Worm (Caenorhabditis elegans) whole organism, mixed stage, embryonic: ENCODE measurements around the gene T02G5.14.

Experiments
- M03D4.4 ChIP-seq: sonication (generic microtip); optimal IDR thresholded peaks from 2 replicates; lab custom pipeline; 2017; ENCODE audit warnings: mild to moderate bottlenecking, missing genetic modification characterization, missing compliant biosample characterization
- bed-3 ChIP-seq: fragments of 200-800 bp; sonication (Bioruptor generic); optimal IDR thresholded peaks from 3 replicates; lab custom pipeline; 2018; ENCODE audit warnings: mild to moderate bottlenecking, missing genetic modification characterization, moderate library complexity, missing compliant biosample characterization
- blmp-1 ChIP-seq: fragments of 150-350 bp; optimal IDR thresholded peaks from 2 replicates; lab custom pipeline; 2014; ENCODE audit warnings: missing biosample characterization, missing genetic modification characterization
- ceh-39 ChIP-seq: fragments of 150-350 bp; optimal IDR thresholded peaks from 2 replicates; lab custom pipeline; 2014; ENCODE audit warnings: missing biosample characterization, missing genetic modification characterization
- ceh-43 ChIP-seq: fragments of 200-800 bp; sonication (Bioruptor generic); optimal IDR thresholded peaks from 2 replicates; lab custom pipeline; 2018; ENCODE audit warnings: mild to moderate bottlenecking, missing genetic modification characterization, moderate library complexity, missing compliant biosample characterization
- ceh-83 ChIP-seq: fragments of 200-800 bp; sonication (Bioruptor generic); optimal IDR thresholded peaks from 2 replicates; lab custom pipeline; 2018; ENCODE audit warnings: mild to moderate bottlenecking, missing genetic modification characterization, missing compliant biosample characterization
- ces-1 ChIP-seq: fragments of 150-350 bp; optimal IDR thresholded peaks from 2 replicates; lab custom pipeline; 2014; ENCODE audit warnings: missing biosample characterization, missing genetic modification reagents, missing genetic modification characterization
- cnd-1 ChIP-seq: fragments of 200-800 bp; sonication (Bioruptor generic); optimal IDR thresholded peaks from 2 replicates; lab custom pipeline; 2018; ENCODE audit warnings: mild to moderate bottlenecking, missing genetic modification characterization, missing compliant biosample characterization
- drap-1 ChIP-seq: fragments of 200-800 bp; sonication (Bioruptor generic); optimal IDR thresholded peaks from 3 replicates; lab custom pipeline; 2018; ENCODE audit warnings: mild to moderate bottlenecking, missing genetic modification characterization, missing compliant biosample characterization
- elt-1 ChIP-seq: sonication (generic microtip); optimal IDR thresholded peaks from 2 replicates; lab custom pipeline; 2017; ENCODE audit warnings: missing genetic modification characterization, mild to moderate bottlenecking, missing compliant biosample characterization, antibody characterized with exemption, moderate library complexity, borderline replicate concordance; ENCODE audit not compliant: insufficient read depth
- elt-3 ChIP-seq: fragments of 150-350 bp; optimal IDR thresholded peaks from 2 replicates; lab custom pipeline; 2014; ENCODE audit warnings: missing biosample characterization, missing genetic modification characterization
- flh-1 ChIP-seq: fragments of 200-800 bp; sonication (Bioruptor generic); optimal IDR thresholded peaks from 2 replicates; lab custom pipeline; 2018; ENCODE audit warnings: mild to moderate bottlenecking, missing genetic modification characterization, moderate library complexity, missing compliant biosample characterization
- ham-2 ChIP-seq: fragments of 200-800 bp; sonication (Bioruptor generic); optimal IDR thresholded peaks from 2 replicates; lab custom pipeline; 2018; ENCODE audit warnings: mild to moderate bottlenecking, missing genetic modification characterization, missing compliant biosample characterization
- lin-13 ChIP-seq: fragments of 150-350 bp; optimal IDR thresholded peaks from 2 replicates; lab custom pipeline; 2014; ENCODE audit warnings: missing biosample characterization, missing genetic modification characterization
- lin-32 ChIP-seq: fragments of 200-800 bp; sonication (Bioruptor generic); optimal IDR thresholded peaks from 2 replicates; lab custom pipeline; 2018; ENCODE audit warnings: mild to moderate bottlenecking, missing genetic modification characterization, missing compliant biosample characterization
- lsy-2 ChIP-seq: fragments of 150-350 bp; optimal IDR thresholded peaks from 2 replicates; lab custom pipeline; 2014; ENCODE audit warnings: missing biosample characterization, missing genetic modification characterization
- mab-5 ChIP-seq: fragments of 150-350 bp; optimal IDR thresholded peaks from 2 replicates; lab custom pipeline; 2014; ENCODE audit warnings: missing biosample characterization, missing genetic modification characterization
- mep-1 ChIP-seq: fragments of 150-350 bp; optimal IDR thresholded peaks from 2 replicates; lab custom pipeline; 2017; ENCODE audit warnings: missing biosample characterization, missing genetic modification reagents, missing genetic modification characterization, inconsistent platforms
- mls-2 ChIP-seq: sonication (generic microtip); optimal IDR thresholded peaks from 2 replicates; lab custom pipeline; 2016; ENCODE audit warnings: mild to moderate bottlenecking, missing genetic modification characterization, moderate library complexity, missing compliant biosample characterization
- nhr-12 ChIP-seq: fragments of 150-350 bp; optimal IDR thresholded peaks from 2 replicates; lab custom pipeline; 2014; ENCODE audit warnings: missing biosample characterization, missing genetic modification characterization
- nhr-2 ChIP-seq: fragments of 150-350 bp; optimal IDR thresholded peaks from 2 replicates; lab custom pipeline; 2014; ENCODE audit warnings: missing biosample characterization, missing genetic modification characterization
- nhr-237 ChIP-seq: fragments of 150-350 bp; optimal IDR thresholded peaks from 2 replicates; lab custom pipeline; 2014; ENCODE audit warnings: missing biosample characterization, missing genetic modification characterization
- nhr-76 ChIP-seq: sonication (generic microtip); optimal IDR thresholded peaks from 2 replicates; lab custom pipeline; 2017; ENCODE audit warnings: missing biosample characterization, missing genetic modification characterization
- pha-4 ChIP-seq: fragments of 150-350 bp; optimal IDR thresholded peaks from 2 replicates; lab custom pipeline; 2018; ENCODE audit warnings: missing biosample characterization, missing genetic modification reagents, missing genetic modification characterization
- sem-2 ChIP-seq: fragments of 200-800 bp; sonication (Bioruptor generic); optimal IDR thresholded peaks from 2 replicates; lab custom pipeline; 2018; ENCODE audit warnings: mild to moderate bottlenecking, missing genetic modification characterization, missing compliant biosample characterization
- snpc-4 ChIP-seq: fragments of 150-350 bp; optimal IDR thresholded peaks from 2 replicates; lab custom pipeline; 2014; ENCODE audit warnings: missing biosample characterization, missing genetic modification characterization
- sptf-1 ChIP-seq: sonication (generic microtip); optimal IDR thresholded peaks from 2 replicates; lab custom pipeline; 2017; ENCODE audit warnings: mild to moderate bottlenecking, missing genetic modification characterization, moderate library complexity, missing compliant biosample characterization
- tbx-8 ChIP-seq: fragments of 200-800 bp; sonication (Bioruptor generic); optimal IDR thresholded peaks from 2 replicates; lab custom pipeline; 2018; ENCODE audit warnings: mild to moderate bottlenecking, missing genetic modification characterization, moderate library complexity, missing compliant biosample characterization
- unc-120 ChIP-seq: sonication (generic microtip); optimal IDR thresholded peaks from 2 replicates; lab custom pipeline; 2017; ENCODE audit warnings: missing genetic modification characterization, missing compliant biosample characterization; ENCODE audit not compliant: poor library complexity, severe bottlenecking
- unc-39 ChIP-seq: fragments of 150-350 bp; optimal IDR thresholded peaks from 2 replicates; lab custom pipeline; 2014; ENCODE audit warnings: missing biosample characterization, missing genetic modification characterization
- unc-62 ChIP-seq: fragments of 150-350 bp; optimal IDR thresholded peaks from 2 replicates; lab custom pipeline; 2014; ENCODE audit warnings: missing biosample characterization, missing genetic modification reagents, missing genetic modification characterization
- zip-8 ChIP-seq: fragments of 150-350 bp; optimal IDR thresholded peaks from 2 replicates; lab custom pipeline; 2014; ENCODE audit warnings: missing biosample characterization, missing genetic modification characterization
- ztf-11 ChIP-seq: fragments of 150-350 bp; optimal IDR thresholded peaks from 2 replicates; lab custom pipeline; 2014; ENCODE audit warnings: missing biosample characterization, missing genetic modification characterization

Gene T02G5.14

ce11 chrII:7095970-7096369 is 11.8 kb downstream of the T02G5.14 start:
- TF ChIP-seq sptf-1 (tag; lab: Kevin White, UChicago), result no peak
- no peak for TF ChIP-seq blmp-1
- TF ChIP-seq ces-1 (GFP tag; lab: Kevin White, UChicago), result no peak
- no peak for TF ChIP-seq nhr-76
- no peak for TF ChIP-seq unc-120
- no peak for TF ChIP-seq nhr-2 (tag; lab: Kevin White, UChicago)
- no peak for TF ChIP-seq lin-13 (tag; lab: Kevin White, UChicago)
- TF ChIP-seq sem-2 (GFP tag; lab: Kevin White, UChicago), result no peak
- no peak for TF ChIP-seq flh-1
- no peak for TF ChIP-seq ztf-11 (tag; lab: Kevin White, UChicago)
- no peak for TF ChIP-seq elt-1 (tag; lab: Kevin White, UChicago)
- TF ChIP-seq lin-32 (GFP tag; lab: Kevin White, UChicago), result no peak
- no peak for TF ChIP-seq pha-4 (tag; lab: Kevin White, UChicago)
- no peak for TF ChIP-seq lsy-2 (tag; lab: Kevin White, UChicago)
- no peak for TF ChIP-seq mab-5
- TF ChIP-seq bed-3, result no peak
- TF ChIP-seq mls-2 (tag; lab: Kevin White, UChicago), result no peak
- TF ChIP-seq ham-2 (GFP tag; lab: Kevin White, UChicago), result no peak

DNA sequence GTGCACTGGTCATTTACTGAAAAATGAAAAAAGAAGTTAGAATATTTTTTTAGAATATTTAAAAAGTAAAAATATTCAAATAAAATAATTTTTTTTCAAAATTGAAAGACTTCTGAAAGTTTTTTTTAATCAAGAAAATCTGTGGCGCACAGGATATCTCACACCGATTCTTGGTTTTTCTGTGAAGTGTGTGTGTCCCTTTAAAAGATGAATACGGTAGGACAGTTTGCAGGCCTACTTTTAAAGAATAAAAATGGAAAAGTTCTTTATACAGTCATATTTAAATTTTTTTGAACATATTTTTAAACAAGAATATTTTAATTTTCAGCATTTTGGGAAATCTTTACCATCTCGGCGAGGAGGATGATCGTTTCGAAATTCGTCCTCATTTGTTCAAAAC is 14.5 kb downstream of the T02G5.14 start, which contains the start of gene mct-5:
Gene mct-5, minus strand, starts transcription at position 16 of the 400 bp plus-strand sequence.
- TF ChIP-seq ceh-39 (no peak), lin-13 (tag; lab: Kevin White, UChicago) (no peak), ceh-43 (GFP tag; lab: Kevin White, UChicago) (no peak), cnd-1 (no peak), sem-2 (GFP tag; lab: Kevin White, UChicago) (no peak), unc-120 (no peak), drap-1 (GFP tag; lab: Kevin White, UChicago) (no peak), tbx-8 (GFP tag; lab: Kevin White, UChicago) (no peak), flh-1 (no peak), mep-1 (no peak), bed-3 (no peak), lsy-2 (tag; lab: Kevin White, UChicago) (no peak), sptf-1 (tag; lab: Kevin White, UChicago) (no peak)

DNA sequence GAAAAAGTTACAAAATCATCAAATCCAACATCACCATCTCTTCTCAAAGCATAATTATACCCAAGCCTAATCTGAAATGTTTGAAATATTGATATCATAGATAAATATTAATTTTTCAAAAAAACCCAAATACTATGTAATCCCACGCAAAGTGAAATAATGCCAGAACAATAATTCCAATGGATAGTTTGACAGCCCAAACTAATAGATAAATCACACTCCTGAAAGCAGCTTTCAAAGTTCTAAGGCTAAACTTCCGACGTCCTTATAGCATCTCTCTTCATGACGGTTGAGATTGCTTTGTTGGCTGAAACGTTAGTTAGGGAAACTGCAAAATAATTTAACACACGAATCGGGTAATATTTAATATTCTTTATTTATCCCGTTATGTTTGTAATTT is 15.1 kb downstream of the T02G5.14 start:
- no peak for TF ChIP-seq M03D4.4 (tag; lab: Kevin White, UChicago)
- no peak for TF ChIP-seq ztf-11 (tag; lab: Kevin White, UChicago)
- TF ChIP-seq nhr-12, result no peak
- no peak for TF ChIP-seq tbx-8 (GFP tag; lab: Kevin White, UChicago)
- TF ChIP-seq lin-32 (GFP tag; lab: Kevin White, UChicago), result no peak
- TF ChIP-seq sptf-1 (tag; lab: Kevin White, UChicago), result no peak
- TF ChIP-seq elt-1 (tag; lab: Kevin White, UChicago), result no peak

DNA sequence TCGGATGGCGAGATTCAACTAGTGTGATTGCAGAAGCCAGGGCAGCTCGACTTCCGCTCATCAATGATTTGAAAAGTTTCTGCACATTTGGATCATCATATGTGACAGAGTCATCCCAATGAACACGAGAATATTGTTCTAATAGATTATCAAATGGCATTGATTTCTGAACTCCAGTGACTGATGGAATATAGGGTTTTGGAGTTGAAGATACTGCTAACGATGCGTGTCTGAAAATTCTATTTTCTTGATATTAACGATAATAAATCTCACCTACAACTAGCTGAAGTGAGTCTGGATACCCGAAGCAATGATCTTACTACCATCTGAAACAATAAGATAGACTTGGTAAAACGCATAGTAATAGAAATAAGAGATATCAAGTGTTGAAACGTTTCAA is 16.7 kb downstream of the T02G5.14 start, which contains the start of gene mmaa-1:
Gene mmaa-1, minus strand, starts transcription at position 328 of the 400 bp plus-strand sequence.
- TF ChIP-seq mep-1 (no peak), elt-3 (no peak), ces-1 (GFP tag; lab: Kevin White, UChicago) (no peak), ztf-11 (tag; lab: Kevin White, UChicago) (no peak), nhr-237 (tag; lab: Kevin White, UChicago) (no peak), zip-8 (tag; lab: Kevin White, UChicago) (no peak), unc-39 (no peak), unc-62 (GFP tag; lab: Kevin White, UChicago) (no peak), snpc-4 (tag; lab: Kevin White, UChicago) (no peak), tbx-8 (GFP tag; lab: Kevin White, UChicago) (no peak), elt-1 (tag; lab: Kevin White, UChicago) (no peak), lsy-2 (tag; lab: Kevin White, UChicago) (no peak), cnd-1 (no peak)

DNA sequence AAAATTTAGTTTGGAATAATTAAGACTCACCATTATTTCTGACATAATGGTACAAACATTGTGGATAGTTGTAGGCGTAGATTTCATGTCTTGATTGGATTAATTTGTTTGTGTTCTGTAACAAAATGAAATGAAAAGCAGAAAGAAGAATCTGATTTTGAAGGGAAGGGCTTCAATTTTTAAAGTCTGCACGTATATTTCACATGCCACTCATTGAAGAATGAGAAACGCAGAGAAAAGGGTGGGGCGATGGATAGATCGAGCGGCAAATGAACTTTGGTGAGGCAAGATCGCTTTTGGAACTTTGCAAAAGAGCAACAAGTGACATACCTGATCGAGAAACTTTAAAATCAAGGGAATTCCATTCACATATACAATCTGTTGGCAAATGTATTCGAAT is 18.2 kb downstream of the T02G5.14 start:
- TF ChIP-seq unc-39 (no peak), lsy-2 (tag; lab: Kevin White, UChicago) (no peak), lin-13 (tag; lab: Kevin White, UChicago) (no peak), ces-1 (GFP tag; lab: Kevin White, UChicago) (no peak), nhr-12 (no peak), ceh-83 (GFP tag; lab: Kevin White, UChicago) (no peak), ceh-39 (no peak), flh-1 (no peak), unc-62 (GFP tag; lab: Kevin White, UChicago) (no peak), zip-8 (tag; lab: Kevin White, UChicago) (no peak), ceh-43 (GFP tag; lab: Kevin White, UChicago) (no peak), lin-32 (GFP tag; lab: Kevin White, UChicago) (no peak), cnd-1 (no peak), ztf-11 (tag; lab: Kevin White, UChicago) (no peak), nhr-2 (tag; lab: Kevin White, UChicago) (no peak), unc-120 (no peak), snpc-4 (tag; lab: Kevin White, UChicago) (no peak)
